Worm (Caenorhabditis elegans) whole organism, young adult: ENCODE results near the gene hot-7.
A peak's percentile ranks its signal among the peaks of the same experiment; 100 is the strongest.

Source experiments
- B0019.2 ChIP-seq: fragments of 200-800 bp; sonication (Bioruptor generic); conservative IDR thresholded peaks from 2 replicates; pipeline ENCODE4 v1.3.6; 2022; ENCODE audit warnings: missing genetic modification reagents, missing genetic modification characterization, missing compliant biosample characterization
- C06A6.2 ChIP-seq: fragments of 200-800 bp; sonication (Bioruptor generic); conservative IDR thresholded peaks from 2 replicates; pipeline ENCODE4 v1.3.6; 2022; ENCODE audit warnings: missing genetic modification characterization, missing compliant biosample characterization
- C17E4.6 ChIP-seq: fragments of 200-800 bp; sonication (Bioruptor generic); IDR thresholded peaks from 2 replicates; pipeline ENCODE4 v1.3.6; 2022; ENCODE audit warnings: missing genetic modification reagents, missing genetic modification characterization, missing compliant biosample characterization
- F33H1.4 ChIP-seq: fragments of 200-800 bp; sonication (Bioruptor generic); IDR thresholded peaks from 2 replicates; pipeline ENCODE4 v1.3.6; 2022; ENCODE audit warnings: missing genetic modification reagents, missing genetic modification characterization, missing compliant biosample characterization
- F37B4.10 ChIP-seq: fragments of 200-800 bp; sonication (Bioruptor generic); IDR thresholded peaks from 2 replicates; pipeline ENCODE4 v1.3.6; 2022; ENCODE audit warnings: missing genetic modification characterization, missing compliant biosample characterization
- F49E8.2 ChIP-seq: sonication (generic microtip); optimal IDR thresholded peaks from 3 replicates; lab custom pipeline; 2017; ENCODE audit warnings: missing genetic modification characterization, mild to moderate bottlenecking, missing compliant biosample characterization, antibody characterized with exemption, moderate library complexity; ENCODE audit not compliant: insufficient read depth
- F55B11.4 ChIP-seq: sonication (generic microtip); optimal IDR thresholded peaks from 2 replicates; lab custom pipeline; 2016; ENCODE audit warnings: missing compliant biosample characterization, missing genetic modification characterization, borderline replicate concordance; ENCODE audit not compliant: insufficient read depth
- F57A8.1 ChIP-seq: fragments of 200-800 bp; sonication (Bioruptor generic); optimal IDR thresholded peaks from 2 replicates; lab custom pipeline; 2018; ENCODE audit warnings: mild to moderate bottlenecking, missing genetic modification characterization, moderate library complexity, missing compliant biosample characterization
- T26A5.8 ChIP-seq: sonication (generic microtip); optimal IDR thresholded peaks from 2 replicates; lab custom pipeline; 2016; ENCODE audit warnings: missing genetic modification characterization, missing compliant biosample characterization
- Y95B8A.8 ChIP-seq: fragments of 200-800 bp; sonication (Bioruptor generic); IDR thresholded peaks from 2 replicates; pipeline ENCODE4 v1.3.6; 2022; ENCODE audit warnings: missing genetic modification reagents, missing genetic modification characterization, missing compliant biosample characterization
- athp-1 ChIP-seq: sonication (generic microtip); optimal IDR thresholded peaks from 2 replicates; lab custom pipeline; 2017; ENCODE audit warnings: mild to moderate bottlenecking, missing genetic modification characterization, missing compliant biosample characterization
- attf-5 ChIP-seq: fragments of 200-800 bp; sonication (Bioruptor generic); optimal IDR thresholded peaks from 2 replicates; lab custom pipeline; 2018; ENCODE audit warnings: mild to moderate bottlenecking, missing genetic modification characterization, missing compliant biosample characterization
- cebp-2 ChIP-seq: fragments of 200-800 bp; sonication (Bioruptor generic); IDR thresholded peaks from 2 replicates; pipeline ENCODE4 v1.3.6; 2022; ENCODE audit warnings: missing genetic modification characterization, missing compliant biosample characterization
- ceh-100 ChIP-seq: fragments of 200-800 bp; sonication (Bioruptor generic); IDR thresholded peaks from 2 replicates; pipeline ENCODE4 v1.3.6; 2022; ENCODE audit warnings: missing genetic modification reagents, missing genetic modification characterization, missing compliant biosample characterization
- ceh-27 ChIP-seq: fragments of 200-800 bp; sonication (Bioruptor generic); optimal IDR thresholded peaks from 2 replicates; lab custom pipeline; 2018; ENCODE audit warnings: mild to moderate bottlenecking, missing genetic modification characterization, moderate library complexity, missing compliant biosample characterization
- ceh-40 ChIP-seq: fragments of 200-800 bp; sonication (Bioruptor generic); IDR thresholded peaks from 2 replicates; pipeline ENCODE4 v1.3.6; 2022; ENCODE audit warnings: missing genetic modification characterization, missing compliant biosample characterization
- ceh-91 ChIP-seq: fragments of 200-800 bp; sonication (Bioruptor generic); IDR thresholded peaks from 2 replicates; pipeline ENCODE4 v1.3.6; 2022; ENCODE audit warnings: missing genetic modification reagents, missing genetic modification characterization, missing compliant biosample characterization
- chd-7 ChIP-seq: sonication (generic microtip); optimal IDR thresholded peaks from 2 replicates; lab custom pipeline; 2016; ENCODE audit warnings: mild to moderate bottlenecking, missing genetic modification characterization, moderate library complexity, missing compliant biosample characterization
- dox-1 ChIP-seq: fragments of 200-800 bp; sonication (Bioruptor generic); IDR thresholded peaks from 2 replicates; pipeline ENCODE4 v1.3.6; 2022; ENCODE audit warnings: missing genetic modification reagents, missing genetic modification characterization, missing compliant biosample characterization
- efl-1 ChIP-seq: fragments of 150-350 bp; optimal IDR thresholded peaks from 2 replicates; lab custom pipeline; 2014; ENCODE audit warnings: missing biosample characterization, missing genetic modification reagents, missing genetic modification characterization
- egrh-3 ChIP-seq: fragments of 200-800 bp; sonication (Bioruptor generic); IDR thresholded peaks from 2 replicates; pipeline ENCODE4 v1.3.6; 2022; ENCODE audit warnings: missing genetic modification reagents, missing genetic modification characterization, missing compliant biosample characterization
- ets-4 ChIP-seq: fragments of 200-800 bp; sonication (Bioruptor generic); optimal IDR thresholded peaks from 2 replicates; lab custom pipeline; 2018; ENCODE audit warnings: mild to moderate bottlenecking, missing genetic modification characterization, missing compliant biosample characterization
- him-1 ChIP-seq: sonication (generic microtip); optimal IDR thresholded peaks from 2 replicates; lab custom pipeline; 2016; ENCODE audit warnings: missing genotype, missing genetic modification reagents, missing genetic modification characterization, missing compliant biosample characterization
- hlh-26 ChIP-seq: fragments of 200-800 bp; sonication (Bioruptor generic); conservative IDR thresholded peaks from 2 replicates; pipeline ENCODE4 v1.3.6; 2022; ENCODE audit warnings: missing genetic modification reagents, missing genetic modification characterization, missing compliant biosample characterization
- hmg-1.2 ChIP-seq: fragments of 200-800 bp; sonication (Bioruptor generic); IDR thresholded peaks from 2 replicates; pipeline ENCODE4 v1.3.6; 2022; ENCODE audit warnings: missing genetic modification reagents, missing genetic modification characterization, missing compliant biosample characterization
- hmg-20 ChIP-seq: fragments of 200-800 bp; sonication (Bioruptor generic); IDR thresholded peaks from 2 replicates; pipeline ENCODE4 v1.3.6; 2022; ENCODE audit warnings: missing genetic modification reagents, missing genetic modification characterization, missing compliant biosample characterization
- hsf-1 ChIP-seq: fragments of 200-800 bp; sonication (Bioruptor generic); IDR thresholded peaks from 2 replicates; pipeline ENCODE4 v1.3.6; 2022; ENCODE audit warnings: missing genetic modification reagents, missing genetic modification characterization, missing compliant biosample characterization
- let-607 ChIP-seq, 2 experiments: fragments of 200-800 bp in 1 of 2; sonication (Bioruptor generic) in 1 of 2; sonication (generic microtip) in 1 of 2; optimal IDR thresholded peaks; 2 replicates each; lab custom pipeline; 2016 to 2018; ENCODE audit warnings: mild to moderate bottlenecking in 2 of 2, missing compliant biosample characterization in 2 of 2, missing genetic modification characterization in 2 of 2, moderate library complexity in 2 of 2, missing genotype in 1 of 2
- lin-26 ChIP-seq: fragments of 200-800 bp; sonication (Bioruptor generic); IDR thresholded peaks from 2 replicates; pipeline ENCODE4 v1.3.6; 2022; ENCODE audit warnings: missing genetic modification reagents, missing genetic modification characterization, missing compliant biosample characterization
- lin-54 ChIP-seq: fragments of 200-800 bp; sonication (Bioruptor generic); optimal IDR thresholded peaks from 2 replicates; lab custom pipeline; 2018; ENCODE audit warnings: mild to moderate bottlenecking, missing genetic modification characterization, missing compliant biosample characterization
- lir-1 ChIP-seq: fragments of 200-800 bp; sonication (Bioruptor generic); conservative IDR thresholded peaks from 2 replicates; pipeline ENCODE4 v1.3.6; 2022; ENCODE audit warnings: missing genetic modification reagents, missing genetic modification characterization, missing compliant biosample characterization
- lsl-1 ChIP-seq: fragments of 200-800 bp; sonication (Bioruptor generic); optimal IDR thresholded peaks from 2 replicates; lab custom pipeline; 2018; ENCODE audit warnings: mild to moderate bottlenecking, missing genetic modification characterization, moderate library complexity, missing compliant biosample characterization
- madf-3 ChIP-seq: fragments of 200-800 bp; sonication (Bioruptor generic); IDR thresholded peaks from 2 replicates; pipeline ENCODE4 v1.3.6; 2022; ENCODE audit warnings: missing genetic modification reagents, missing genetic modification characterization, missing compliant biosample characterization
- madf-6 ChIP-seq: fragments of 200-800 bp; sonication (Bioruptor generic); IDR thresholded peaks from 2 replicates; pipeline ENCODE4 v1.3.6; 2022; ENCODE audit warnings: missing genetic modification reagents, missing genetic modification characterization, missing compliant biosample characterization
- madf-8 ChIP-seq: fragments of 200-800 bp; sonication (Bioruptor generic); conservative IDR thresholded peaks from 2 replicates; pipeline ENCODE4 v1.3.6; 2022; ENCODE audit warnings: missing genetic modification reagents, missing genetic modification characterization, missing compliant biosample characterization
- mcd-1 ChIP-seq: fragments of 200-800 bp; sonication (Bioruptor generic); IDR thresholded peaks from 2 replicates; pipeline ENCODE4 v1.3.6; 2022; ENCODE audit warnings: missing genetic modification reagents, missing genetic modification characterization, missing compliant biosample characterization
- rcor-1 ChIP-seq: fragments of 200-800 bp; sonication (Bioruptor generic); IDR thresholded peaks from 2 replicates; pipeline ENCODE4 v1.3.6; 2022; ENCODE audit warnings: missing genetic modification reagents, missing genetic modification characterization, missing compliant biosample characterization
- rec-8 ChIP-seq, 2 experiments: sonication (generic microtip); optimal IDR thresholded peaks; 2 replicates each; lab custom pipeline; 2016; ENCODE audit warnings: mild to moderate bottlenecking in 2 of 2, missing genetic modification characterization in 2 of 2, missing genetic modification reagents in 2 of 2, missing genotype in 2 of 2, missing biosample characterization in 1 of 2, missing compliant biosample characterization in 1 of 2, moderate library complexity in 1 of 2
- repo-1 ChIP-seq: sonication (generic microtip); optimal IDR thresholded peaks from 2 replicates; lab custom pipeline; 2017; ENCODE audit warnings: mild to moderate bottlenecking, missing genetic modification characterization, missing compliant biosample characterization
- snpc-3.4 ChIP-seq: sonication (generic microtip); optimal IDR thresholded peaks from 2 replicates; lab custom pipeline; 2017; ENCODE audit warnings: missing genetic modification characterization, mild to moderate bottlenecking, missing compliant biosample characterization, antibody characterized with exemption, moderate library complexity, missing genotype, missing genetic modification reagents
- sptf-2 ChIP-seq: fragments of 200-800 bp; sonication (Bioruptor generic); optimal IDR thresholded peaks from 2 replicates; lab custom pipeline; 2018; ENCODE audit warnings: mild to moderate bottlenecking, missing genetic modification characterization, missing compliant biosample characterization
- tbp1 ChIP-seq: fragments of 200-800 bp; sonication (Bioruptor generic); optimal IDR thresholded peaks from 2 replicates; lab custom pipeline; 2018; ENCODE audit warnings: mild to moderate bottlenecking, missing genetic modification characterization, missing compliant biosample characterization
- tlf-1 ChIP-seq: fragments of 200-800 bp; sonication (Bioruptor generic); optimal IDR thresholded peaks from 2 replicates; lab custom pipeline; 2018; ENCODE audit warnings: mild to moderate bottlenecking, missing genetic modification characterization, missing compliant biosample characterization
- zfh-2 ChIP-seq: fragments of 200-800 bp; sonication (Bioruptor generic); conservative IDR thresholded peaks from 2 replicates; pipeline ENCODE4 v1.3.6; 2022; ENCODE audit warnings: missing genetic modification reagents, missing genetic modification characterization, missing compliant biosample characterization
- ztf-18 ChIP-seq: sonication (generic microtip); optimal IDR thresholded peaks from 2 replicates; lab custom pipeline; 2016; ENCODE audit warnings: missing genotype, mild to moderate bottlenecking, missing genetic modification characterization, missing compliant biosample characterization
- ztf-25 ChIP-seq: fragments of 200-800 bp; sonication (Bioruptor generic); IDR thresholded peaks from 2 replicates; pipeline ENCODE4 v1.3.6; 2022; ENCODE audit warnings: missing genetic modification reagents, missing genetic modification characterization, missing compliant biosample characterization
- ztf-28 ChIP-seq: fragments of 200-800 bp; sonication (Bioruptor generic); IDR thresholded peaks from 2 replicates; pipeline ENCODE4 v1.3.6; 2022; ENCODE audit warnings: missing genetic modification reagents, missing genetic modification characterization, missing compliant biosample characterization
- ztf-6 ChIP-seq: fragments of 200-800 bp; sonication (Bioruptor generic); IDR thresholded peaks from 2 replicates; pipeline ENCODE4 v1.3.6; 2022; ENCODE audit warnings: missing genetic modification reagents, missing genetic modification characterization, missing compliant biosample characterization

The hot-7 gene

DNA sequence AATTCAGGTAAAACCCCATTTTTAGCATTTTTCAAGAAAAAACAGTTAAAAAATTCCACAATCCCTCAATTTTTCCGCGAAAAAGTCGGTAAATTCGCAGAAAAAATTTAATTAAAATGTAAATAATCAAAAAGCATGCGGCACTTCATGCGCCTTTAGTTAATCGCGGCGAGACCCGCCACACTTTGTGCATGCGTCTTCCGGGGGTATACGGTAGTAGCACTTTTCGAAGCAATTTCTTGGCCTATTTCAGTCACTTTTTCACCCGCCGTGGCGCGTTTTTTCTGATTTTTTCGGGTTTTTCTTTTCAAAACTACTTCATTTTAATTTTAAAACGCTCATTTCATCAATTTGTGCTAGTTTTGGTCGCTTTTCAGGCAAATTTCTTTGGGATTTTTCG lies 36.0 kb downstream of the hot-7 start:
- TF ChIP-seq C17E4.6 (GFP tag; lab: Robert Waterston, UW) (0 out of 2 replicates have a peak, but pooled peaks have one; percentile 45), snpc-3.4 (tag; lab: Kevin White, UChicago) (no peak), C06A6.2 (GFP tag; lab: Robert Waterston, UW) (no peak), him-1 (tag; lab: Kevin White, UChicago) (peak; percentile 23), ceh-100 (GFP tag; lab: Robert Waterston, UW) (0 out of 2 replicates have a peak, but pooled peaks have one; percentile 33), lsl-1 (GFP tag; lab: Kevin White, UChicago) (peak; percentile 98), rec-8 (tag; optimal IDR thresholded peaks at IDR 0.05; lab: Kevin White, UChicago) (no peak), chd-7 (tag; lab: Kevin White, UChicago) (no peak), ceh-27 (GFP tag; lab: Kevin White, UChicago) (no peak), B0019.2 (peak; percentile 74), hlh-26 (GFP tag; lab: Robert Waterston, UW) (no peak), madf-3 (GFP tag; lab: Robert Waterston, UW) (peak; percentile 65; the same call in 1 of the 2 replicates), egrh-3 (GFP tag; lab: Robert Waterston, UW) (no peak), lin-26 (no peak), tbp1 (peak; percentile 37), madf-8 (peak; percentile 94), ets-4 (GFP tag; lab: Kevin White, UChicago) (no peak), dox-1 (GFP tag; lab: Robert Waterston, UW) (peak; percentile 85), efl-1 (GFP tag; lab: Kevin White, UChicago) (peak; percentile 88), lin-54 (GFP tag; lab: Kevin White, UChicago) (peak; percentile 89), hmg-1.2 (peak; percentile 54), F33H1.4 (GFP tag; lab: Robert Waterston, UW) (peak; percentile 98), F55B11.4 (tag; lab: Kevin White, UChicago) (no peak), hmg-20 (GFP tag; lab: Robert Waterston, UW) (no peak), athp-1 (peak; percentile 21), Y95B8A.8 (GFP tag; lab: Robert Waterston, UW) (0 out of 2 replicates have a peak, but pooled peaks have one; percentile 57), F37B4.10 (GFP tag; lab: Robert Waterston, UW) (no peak), sptf-2 (no peak), F57A8.1 (GFP tag; lab: Kevin White, UChicago) (no peak), attf-5 (GFP tag; lab: Kevin White, UChicago) (no peak), mcd-1 (peak; percentile 58; the same call in 1 of the 2 replicates), ztf-6 (GFP tag; lab: Robert Waterston, UW) (no peak), repo-1 (no peak), ztf-28 (GFP tag; lab: Robert Waterston, UW) (no peak), ztf-25 (GFP tag; lab: Robert Waterston, UW) (no peak), zfh-2 (GFP tag; lab: Robert Waterston, UW) (no peak), ceh-40 (GFP tag; lab: Robert Waterston, UW) (no peak), let-607 (tag; optimal IDR thresholded peaks at IDR 0.05; lab: Kevin White, UChicago) (no peak), tlf-1 (GFP tag; lab: Kevin White, UChicago) (peak; percentile 77), rcor-1 (GFP tag; lab: Robert Waterston, UW) (peak; percentile 48), lir-1 (0 out of 2 replicates have a peak, but pooled peaks have one; percentile 33), cebp-2 (GFP tag; lab: Robert Waterston, UW) (no peak), hsf-1 (GFP tag; lab: Robert Waterston, UW) (peak; percentile 57; the same call in 1 of the 2 replicates), ztf-18 (tag; lab: Kevin White, UChicago) (peak; percentile 56), F49E8.2 (tag; lab: Kevin White, UChicago) (peak; percentile 1), T26A5.8 (tag; lab: Kevin White, UChicago) (no peak), madf-6 (peak; percentile 98), ceh-91 (peak; percentile 92)
